Worm (Caenorhabditis elegans) whole organism, L4 larva: ENCODE measurements around the gene ilkp-1.

Experiments
- D1046.2 ChIP-seq: fragments of 200-800 bp; sonication (Bioruptor generic); IDR thresholded peaks from 2 replicates; pipeline ENCODE4 v1.3.6; 2022; ENCODE audit warnings: missing genetic modification characterization, missing compliant biosample characterization
- F26F4.8 ChIP-seq: fragments of 200-800 bp; sonication (Bioruptor generic); conservative IDR thresholded peaks from 2 replicates; pipeline ENCODE4 v1.3.6; 2022; ENCODE audit warnings: missing genetic modification characterization, missing compliant biosample characterization
- F37D6.2 ChIP-seq: sonication (generic microtip); optimal IDR thresholded peaks from 2 replicates; lab custom pipeline; 2016; ENCODE audit warnings: mild to moderate bottlenecking, missing genetic modification characterization, missing compliant biosample characterization
- F44E2.7 ChIP-seq: fragments of 200-800 bp; sonication (Bioruptor generic); IDR thresholded peaks from 2 replicates; pipeline ENCODE4 v2.1.2; 2022; ENCODE audit warnings: missing genetic modification characterization, missing compliant biosample characterization
- R02D3.7 ChIP-seq: fragments of 150-350 bp; sonication (generic microtip); optimal IDR thresholded peaks from 3 replicates; lab custom pipeline; 2014; ENCODE audit warnings: missing biosample characterization, missing genetic modification characterization
- Y5F2A.4 ChIP-seq: fragments of 200-800 bp; sonication (Bioruptor generic); optimal IDR thresholded peaks from 2 replicates; lab custom pipeline; 2018; ENCODE audit warnings: mild to moderate bottlenecking, missing genetic modification characterization, missing compliant biosample characterization
- Y75B8A.6 ChIP-seq: fragments of 200-800 bp; sonication (Bioruptor generic); IDR thresholded peaks from 2 replicates; pipeline ENCODE4 v1.3.6; 2022; ENCODE audit warnings: missing genetic modification reagents, missing genetic modification characterization, missing compliant biosample characterization
- ZK337.2 ChIP-seq: fragments of 200-800 bp; sonication (Bioruptor generic); IDR thresholded peaks from 2 replicates; pipeline ENCODE4 v1.3.6; 2022; ENCODE audit warnings: missing genetic modification reagents, missing genetic modification characterization, missing compliant biosample characterization
- attf-4 ChIP-seq: sonication (generic microtip); optimal IDR thresholded peaks from 3 replicates; lab custom pipeline; 2017; ENCODE audit warnings: missing biosample characterization, missing genetic modification characterization
- ceh-28 ChIP-seq: fragments of 150-350 bp; optimal IDR thresholded peaks from 2 replicates; lab custom pipeline; 2014; ENCODE audit warnings: missing biosample characterization, missing genetic modification reagents, missing genetic modification characterization
- ceh-32 ChIP-seq: sonication (generic microtip); optimal IDR thresholded peaks from 2 replicates; lab custom pipeline; 2016; ENCODE audit warnings: mild to moderate bottlenecking, missing genetic modification characterization, missing compliant biosample characterization; ENCODE audit not compliant: poor library complexity
- ceh-82 ChIP-seq: sonication (generic microtip); optimal IDR thresholded peaks from 2 replicates; lab custom pipeline; 2017; ENCODE audit warnings: missing biosample characterization, missing genetic modification characterization
- ces-1 ChIP-seq: fragments of 150-350 bp; sonication (generic microtip); optimal IDR thresholded peaks from 4 replicates; lab custom pipeline; 2014; ENCODE audit warnings: missing biosample characterization, missing genetic modification reagents, missing genetic modification characterization
- cey-2 ChIP-seq: sonication (generic microtip); optimal IDR thresholded peaks from 3 replicates; lab custom pipeline; 2017; ENCODE audit warnings: missing genetic modification characterization, mild to moderate bottlenecking, missing compliant biosample characterization, antibody characterized with exemption, borderline replicate concordance; ENCODE audit not compliant: insufficient read depth
- daf-12 ChIP-seq: fragments of 150-350 bp; optimal IDR thresholded peaks from 2 replicates; lab custom pipeline; 2014; ENCODE audit warnings: missing biosample characterization, missing genetic modification reagents, missing genetic modification characterization
- dmd-6 ChIP-seq: fragments of 200-800 bp; sonication (Bioruptor generic); IDR thresholded peaks from 2 replicates; pipeline ENCODE4 v1.3.6; 2022; ENCODE audit warnings: missing genetic modification reagents, missing genetic modification characterization, missing compliant biosample characterization
- dmd-8 ChIP-seq: fragments of 200-800 bp; sonication (Bioruptor generic); IDR thresholded peaks from 2 replicates; pipeline ENCODE4 v1.3.6; 2022; ENCODE audit warnings: missing genetic modification characterization, missing compliant biosample characterization
- dpl-1 ChIP-seq: fragments of 150-350 bp; optimal IDR thresholded peaks from 2 replicates; lab custom pipeline; 2014; ENCODE audit warnings: missing biosample characterization, missing genetic modification reagents, missing genetic modification characterization
- egl-43 ChIP-seq: fragments of 200-800 bp; sonication (Bioruptor generic); IDR thresholded peaks from 2 replicates; pipeline ENCODE4 v1.3.6; 2022; ENCODE audit warnings: missing genetic modification reagents, missing genetic modification characterization, missing compliant biosample characterization
- fkh-10 ChIP-seq: fragments of 150-350 bp; optimal IDR thresholded peaks from 2 replicates; lab custom pipeline; 2014; ENCODE audit warnings: missing biosample characterization, missing genetic modification reagents, missing genetic modification characterization
- hif-1 ChIP-seq, 2 experiments: sonication (generic microtip); optimal IDR thresholded peaks; 2 replicates each; lab custom pipeline; 2016 to 2017; ENCODE audit warnings: missing compliant biosample characterization in 2 of 2, missing genetic modification characterization in 2 of 2, missing genetic modification reagents in 2 of 2, missing genotype in 2 of 2, mild to moderate bottlenecking in 1 of 2
- hlh-11 ChIP-seq: fragments of 200-800 bp; sonication (Bioruptor generic); optimal IDR thresholded peaks from 2 replicates; lab custom pipeline; 2018; ENCODE audit warnings: mild to moderate bottlenecking, missing genetic modification characterization, missing compliant biosample characterization
- hlh-30 ChIP-seq: sonication (generic microtip); optimal IDR thresholded peaks from 2 replicates; lab custom pipeline; 2017; ENCODE audit warnings: antibody characterized with exemption, mild to moderate bottlenecking, missing genetic modification characterization, missing compliant biosample characterization; ENCODE audit not compliant: insufficient read depth
- hmg-1.1 ChIP-seq: fragments of 200-800 bp; sonication (Bioruptor generic); IDR thresholded peaks from 2 replicates; pipeline ENCODE4 v1.3.6; 2022; ENCODE audit warnings: missing genetic modification reagents, missing genetic modification characterization, missing compliant biosample characterization
- jun-1 ChIP-seq: fragments of 150-350 bp; optimal IDR thresholded peaks from 2 replicates; lab custom pipeline; 2014; ENCODE audit warnings: missing biosample characterization, missing genetic modification reagents, missing genetic modification characterization
- lim-7 ChIP-seq: fragments of 200-800 bp; sonication (Bioruptor generic); IDR thresholded peaks from 2 replicates; pipeline ENCODE4 v1.3.6; 2022; ENCODE audit warnings: missing genetic modification characterization, missing compliant biosample characterization
- lin-13 ChIP-seq: fragments of 150-350 bp; optimal IDR thresholded peaks from 2 replicates; lab custom pipeline; 2014; ENCODE audit warnings: missing biosample characterization, missing genetic modification reagents, missing genetic modification characterization
- lin-29 ChIP-seq: fragments of 200-800 bp; sonication (Bioruptor generic); IDR thresholded peaks from 2 replicates; pipeline ENCODE4 v1.3.6; 2022; ENCODE audit warnings: missing genetic modification reagents, missing genetic modification characterization, missing compliant biosample characterization
- lin-38 ChIP-seq: fragments of 200-800 bp; sonication (Bioruptor generic); IDR thresholded peaks from 2 replicates; pipeline ENCODE4 v1.3.6; 2022; ENCODE audit warnings: missing genetic modification reagents, missing genetic modification characterization, missing compliant biosample characterization
- lsy-2 ChIP-seq, 2 experiments: fragments of 150-350 bp in 1 of 2; sonication (generic microtip) in 1 of 2; optimal IDR thresholded peaks; 2 replicates each; lab custom pipeline; 2014 to 2017; ENCODE audit warnings: missing biosample characterization in 2 of 2, missing genetic modification characterization in 2 of 2
- madf-9 ChIP-seq: fragments of 200-800 bp; sonication (Bioruptor generic); conservative IDR thresholded peaks from 2 replicates; pipeline ENCODE4 v1.3.6; 2022; ENCODE audit warnings: missing genetic modification reagents, missing genetic modification characterization, missing compliant biosample characterization
- mes-2 ChIP-seq: sonication (generic microtip); optimal IDR thresholded peaks from 2 replicates; lab custom pipeline; 2016; ENCODE audit warnings: missing genotype, mild to moderate bottlenecking, missing genetic modification characterization, missing compliant biosample characterization; ENCODE audit not compliant: poor library complexity, severe bottlenecking
- mxl-3 ChIP-seq: fragments of 200-800 bp; sonication (Bioruptor generic); optimal IDR thresholded peaks from 2 replicates; lab custom pipeline; 2018; ENCODE audit warnings: mild to moderate bottlenecking, missing genetic modification characterization, missing compliant biosample characterization
- nhr-11 ChIP-seq: fragments of 150-350 bp; optimal IDR thresholded peaks from 2 replicates; lab custom pipeline; 2014; ENCODE audit warnings: missing biosample characterization, missing genetic modification characterization
- nhr-111 ChIP-seq: fragments of 200-800 bp; sonication (Bioruptor generic); optimal IDR thresholded peaks from 2 replicates; lab custom pipeline; 2018; ENCODE audit warnings: mild to moderate bottlenecking, missing genetic modification characterization, missing compliant biosample characterization
- nhr-28 ChIP-seq: fragments of 150-350 bp; optimal IDR thresholded peaks from 2 replicates; lab custom pipeline; 2014; ENCODE audit warnings: missing biosample characterization, missing genetic modification characterization
- nhr-6 ChIP-seq: fragments of 150-350 bp; optimal IDR thresholded peaks from 2 replicates; lab custom pipeline; 2014; ENCODE audit warnings: missing biosample characterization, missing genetic modification characterization
- nhr-77 ChIP-seq: fragments of 150-350 bp; optimal IDR thresholded peaks from 2 replicates; lab custom pipeline; 2014; ENCODE audit warnings: missing biosample characterization, missing genetic modification characterization
- pha-4 ChIP-seq, 2 experiments: fragments of 150-350 bp in 1 of 2; fragments of 200-800 bp in 1 of 2; sonication (Bioruptor generic) in 1 of 2; IDR thresholded peaks in 1 of 2; optimal IDR thresholded peaks in 1 of 2; 2 replicates each; pipeline versions ENCODE4 v1.3.6 to Lab custom; 2014 to 2022; ENCODE audit warnings: missing genetic modification characterization in 2 of 2, missing genetic modification reagents in 2 of 2, missing biosample characterization in 1 of 2, missing compliant biosample characterization in 1 of 2
- php-3 ChIP-seq: fragments of 200-800 bp; sonication (Bioruptor generic); IDR thresholded peaks from 2 replicates; pipeline ENCODE4 v1.3.6; 2022; ENCODE audit warnings: missing genetic modification reagents, missing genetic modification characterization, missing compliant biosample characterization
- rbr-2 ChIP-seq: sonication (generic microtip); optimal IDR thresholded peaks from 2 replicates; lab custom pipeline; 2016; ENCODE audit warnings: missing genotype, missing genetic modification characterization, missing compliant biosample characterization
- sdz-12 ChIP-seq: fragments of 200-800 bp; sonication (Bioruptor generic); optimal IDR thresholded peaks from 2 replicates; lab custom pipeline; 2018; ENCODE audit warnings: mild to moderate bottlenecking, missing genetic modification characterization, missing compliant biosample characterization
- set-16 ChIP-seq: fragments of 200-800 bp; sonication (Bioruptor generic); IDR thresholded peaks from 2 replicates; pipeline ENCODE4 v1.3.6; 2022; ENCODE audit warnings: missing genetic modification reagents, missing genetic modification characterization, missing compliant biosample characterization
- unc-130 ChIP-seq: sonication (generic microtip); optimal IDR thresholded peaks from 2 replicates; lab custom pipeline; 2016; ENCODE audit warnings: missing genetic modification reagents, missing genetic modification characterization, missing compliant biosample characterization
- unc-62 ChIP-seq, 3 experiments: fragments of 150-350 bp in 1 of 3; sonication (generic microtip); optimal IDR thresholded peaks in 2 of 3; peaks in 1 of 3; 1 replicate in 1 of 3; 2 replicates in 2 of 3; lab custom pipeline; 2014 to 2017; ENCODE audit warnings: missing biosample characterization in 3 of 3, missing genetic modification characterization in 3 of 3, missing genetic modification reagents in 3 of 3, missing genotype in 1 of 3
- vab-7 ChIP-seq: fragments of 200-800 bp; sonication (Bioruptor generic); IDR thresholded peaks from 2 replicates; pipeline ENCODE4 v1.3.6; 2022; ENCODE audit warnings: missing genetic modification reagents, missing genetic modification characterization, missing compliant biosample characterization
- zfp-2 ChIP-seq: sonication (generic microtip); optimal IDR thresholded peaks from 2 replicates; lab custom pipeline; 2016; ENCODE audit warnings: mild to moderate bottlenecking, missing genetic modification characterization, missing compliant biosample characterization

Gene ilkp-1

ce11 chrII:11041846-11042262, 8.2 kb upstream of the ilkp-1 start:
- peak; percentile 61 for TF ChIP-seq ceh-28 (tag; lab: Kevin White, UChicago)
- peak; percentile 9 for TF ChIP-seq dpl-1 (GFP tag; lab: Kevin White, UChicago)
- peak in 1 of 2 experiments; percentile 93 for TF ChIP-seq unc-62 (GFP tag; optimal IDR thresholded peaks at IDR 0.05 in 1 of 2; lab: Kevin White, UChicago)
- no peak for TF ChIP-seq unc-62 (tag; optimal IDR thresholded peaks at IDR 0.05; lab: Kevin White, UChicago)
- TF ChIP-seq rbr-2 (tag; lab: Kevin White, UChicago) = peak; percentile 16
- TF ChIP-seq egl-43 (GFP tag; lab: Robert Waterston, UW) = 0 out of 2 replicates have a peak, but pooled peaks have one; percentile 44
- peak; percentile 91 for TF ChIP-seq hlh-30 (tag; lab: Kevin White, UChicago)
- peak; percentile 28 for TF ChIP-seq set-16 (GFP tag; lab: Robert Waterston, UW)
- peak; percentile 49 for TF ChIP-seq hlh-11 (tag; lab: Kevin White, UChicago)
- TF ChIP-seq nhr-11 (tag; lab: Kevin White, UChicago) = peak; percentile 52
- TF ChIP-seq lin-38 (GFP tag; lab: Robert Waterston, UW) = peak; percentile 26; the same call in 1 of the 2 replicates
- peak; percentile 62; the same call in 1 of the 2 replicates for TF ChIP-seq hmg-1.1
- TF ChIP-seq ces-1 (GFP tag; lab: Kevin White, UChicago) = no peak
- TF ChIP-seq vab-7 = no peak
- peak in 1 of 2 experiments; percentile 66 for TF ChIP-seq lsy-2 (tag; optimal IDR thresholded peaks at IDR 0.05; lab: Kevin White, UChicago)
- TF ChIP-seq fkh-10 (GFP tag; lab: Kevin White, UChicago) = no peak

DNA sequence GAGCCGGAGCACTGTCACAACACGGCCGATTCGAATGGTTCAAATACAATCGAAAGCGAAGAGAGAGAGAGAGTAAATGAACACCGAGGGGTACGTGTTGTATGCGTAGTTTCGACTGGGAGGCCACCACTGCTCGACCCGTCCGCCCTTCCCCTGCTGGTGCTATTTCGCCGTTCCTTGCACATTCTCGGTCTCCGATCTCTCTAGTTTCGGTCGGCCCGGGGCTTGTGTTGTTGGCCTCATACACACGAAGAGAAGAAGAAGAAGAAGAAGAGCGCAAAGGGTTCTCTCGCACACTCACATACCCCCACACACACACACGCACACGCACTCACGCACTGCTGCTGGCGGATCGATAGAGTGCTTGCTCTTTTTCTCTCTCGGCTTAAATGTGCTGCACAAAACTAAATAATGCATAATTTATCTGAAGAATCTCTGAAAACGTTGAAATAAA, 7.2 kb upstream of the ilkp-1 start:
- TF ChIP-seq lin-29 (no peak), unc-62 (GFP tag; optimal IDR thresholded peaks at IDR 0.05 in 1 of 2; lab: Kevin White, UChicago) (no peak), unc-62 (tag; optimal IDR thresholded peaks at IDR 0.05; lab: Kevin White, UChicago) (no peak), pha-4 (GFP tag; IDR thresholded peaks at IDR 0.05; lab: Robert Waterston, UW) (peak; percentile 75), pha-4 (tag; optimal IDR thresholded peaks at IDR 0.05; lab: Kevin White, UChicago) (no peak), Y75B8A.6 (GFP tag; lab: Robert Waterston, UW) (no peak), lsy-2 (tag; optimal IDR thresholded peaks at IDR 0.05; lab: Kevin White, UChicago) (peak; percentile 54 to 75), sdz-12 (GFP tag; lab: Kevin White, UChicago) (no peak), dmd-6 (GFP tag; lab: Robert Waterston, UW) (peak; percentile 63), Y5F2A.4 (GFP tag; lab: Kevin White, UChicago) (no peak), daf-12 (tag; lab: Kevin White, UChicago) (no peak), lin-13 (GFP tag; lab: Kevin White, UChicago) (peak; percentile 47), mxl-3 (GFP tag; lab: Kevin White, UChicago) (peak; percentile 56), F26F4.8 (GFP tag; lab: Robert Waterston, UW) (no peak), dmd-8 (GFP tag; lab: Robert Waterston, UW) (peak; percentile 45; the same call in 1 of the 2 replicates), madf-9 (GFP tag; lab: Robert Waterston, UW) (0 out of 2 replicates have a peak, but pooled peaks have one; percentile 13), mes-2 (tag; lab: Kevin White, UChicago) (peak; percentile 62), F37D6.2 (tag; lab: Kevin White, UChicago) (peak; percentile 42), lim-7 (GFP tag; lab: Robert Waterston, UW) (no peak), hif-1 (tag; optimal IDR thresholded peaks at IDR 0.05; lab: Kevin White, UChicago) (peak; percentile 4 to 89), F44E2.7 (GFP tag; lab: Robert Waterston, UW) (no peak), nhr-77 (peak; percentile 80), ZK337.2 (no peak), php-3 (GFP tag; lab: Robert Waterston, UW) (no peak), cey-2 (tag; lab: Kevin White, UChicago) (no peak), ceh-82 (tag; lab: Kevin White, UChicago) (no peak), dpl-1 (GFP tag; lab: Kevin White, UChicago) (peak; percentile 58), unc-130 (GFP tag; lab: Kevin White, UChicago) (no peak), attf-4 (tag; lab: Kevin White, UChicago) (no peak), ceh-32 (tag; lab: Kevin White, UChicago) (no peak), zfp-2 (no peak), jun-1 (tag; lab: Kevin White, UChicago) (peak; percentile 38), D1046.2 (GFP tag; lab: Robert Waterston, UW) (no peak), nhr-6 (tag; lab: Kevin White, UChicago) (peak; percentile 88), nhr-111 (GFP tag; lab: Kevin White, UChicago) (no peak), nhr-28 (tag; lab: Kevin White, UChicago) (peak; percentile 91), R02D3.7 (no peak)
